Fruit fly (Drosophila melanogaster): Measurements from ENCODE around the gene CG33303.

Gene CG33303

dm6 chr2L:10333091-10333991 is 42.2 kb downstream of the CG33303 start, which contains the start of gene GATAd (continued):
- no peak for TF ChIP-seq Ssrp (tag; optimal IDR thresholded peaks at IDR 0.05)
- TF ChIP-seq Scr (GFP tag; IDR thresholded peaks at IDR 0.05; ENCODE audit: partially characterized antibody) = peak; percentile 37
- TF ChIP-seq al (GFP tag; IDR thresholded peaks at IDR 0.05) = no peak
- no peak for TF ChIP-seq CG18764 (GFP tag; optimal IDR thresholded peaks at IDR 0.05)
- TF ChIP-seq Opbp (GFP tag; IDR thresholded peaks at IDR 0.05; ENCODE audit: partially characterized antibody) = no peak
- TF ChIP-seq CG12391 (tag; optimal IDR thresholded peaks at IDR 0.05) = peak; percentile 29
- no peak for TF ChIP-seq CG34224 (GFP tag; IDR thresholded peaks at IDR 0.05; ENCODE audit: partially characterized antibody)
- no peak for TF ChIP-seq yki (optimal IDR thresholded peaks at IDR 0.05)
- no peak for TF ChIP-seq HLH3B (GFP tag; IDR thresholded peaks at IDR 0.05)
- no peak for TF ChIP-seq CG4707 (GFP tag; optimal IDR thresholded peaks at IDR 0.05)
- TF ChIP-seq D (optimal IDR thresholded peaks at IDR 0.05) = no peak
- TF ChIP-seq D (GFP tag; optimal IDR thresholded peaks at IDR 0.05) = no peak
- TF ChIP-seq CG7786 (GFP tag; optimal IDR thresholded peaks at IDR 0.05) = no peak
- no peak for TF ChIP-seq Taf1 (GFP tag; IDR thresholded peaks at IDR 0.05)
- TF ChIP-seq CG6854 (GFP tag; optimal IDR thresholded peaks at IDR 0.05) = no peak
- no peak for TF ChIP-seq sim (GFP tag; IDR thresholded peaks at IDR 0.05)
- no peak for TF ChIP-seq CG6175 (GFP tag; IDR thresholded peaks at IDR 0.05)
- TF ChIP-seq CG31224 (GFP tag; IDR thresholded peaks at IDR 0.05) = no peak
- TF ChIP-seq cg (GFP tag; optimal IDR thresholded peaks at IDR 0.05) = no peak
- no peak for TF ChIP-seq repo (GFP tag; optimal IDR thresholded peaks at IDR 0.05)
- TF ChIP-seq Lpt (GFP tag; optimal IDR thresholded peaks at IDR 0.05) = no peak
- peak; percentile 33 for TF ChIP-seq Dp (GFP tag; optimal IDR thresholded peaks at IDR 0.05)
- peak; percentile 69; the same call in 1 of the 2 replicates for TF ChIP-seq vvl (GFP tag; IDR thresholded peaks at IDR 0.05)
- TF ChIP-seq CG16813 (GFP tag; IDR thresholded peaks at IDR 0.05; ENCODE audit: partially characterized antibody) = no peak
- no peak for TF ChIP-seq NfI (GFP tag; optimal IDR thresholded peaks at IDR 0.05)
- peak; percentile 6 for TF ChIP-seq CG10147 (GFP tag; optimal IDR thresholded peaks at IDR 0.05)
- TF ChIP-seq hbn (GFP tag; IDR thresholded peaks at IDR 0.05; ENCODE audit: partially characterized antibody) = no peak
- no peak for TF ChIP-seq peb (GFP tag; IDR thresholded peaks at IDR 0.05)
- TF ChIP-seq CG1603 (tag; optimal IDR thresholded peaks at IDR 0.05) = peak; percentile 94
- TF ChIP-seq zf30C (GFP tag; optimal IDR thresholded peaks at IDR 0.05) = no peak
- TF ChIP-seq Sry-β (GFP tag; optimal IDR thresholded peaks at IDR 0.05) = peak; percentile 87
- TF ChIP-seq trem (tag; optimal IDR thresholded peaks at IDR 0.05) = peak; percentile 52
- TF ChIP-seq ro (GFP tag; IDR thresholded peaks at IDR 0.05) = no peak
- no peak for TF ChIP-seq mld (GFP tag; IDR thresholded peaks at IDR 0.05; ENCODE audit: partially characterized antibody)
- TF ChIP-seq kay (GFP tag; optimal IDR thresholded peaks at IDR 0.05) = peak; percentile 87
- TF ChIP-seq phol (tag; optimal IDR thresholded peaks at IDR 0.05) = peak; percentile 13
- no peak for TF ChIP-seq CG2889 (GFP tag; IDR thresholded peaks at IDR 0.05)
- peak; percentile 67 for TF ChIP-seq sens (GFP tag)
- peak; percentile 62 for TF ChIP-seq pzg (GFP tag; optimal IDR thresholded peaks at IDR 0.05)
- peak; percentile 21 for TF ChIP-seq CG13424 (tag; optimal IDR thresholded peaks at IDR 0.05)
- TF ChIP-seq wek (GFP tag; optimal IDR thresholded peaks at IDR 0.05) = peak; percentile 5
- no peak for TF ChIP-seq CG12155 (GFP tag; optimal IDR thresholded peaks at IDR 0.05)
- no peak for TF ChIP-seq zfh1 (GFP tag; IDR thresholded peaks at IDR 0.05)
- peak; percentile 28 for TF ChIP-seq CG12299 (tag; optimal IDR thresholded peaks at IDR 0.05)
- peak; percentile 34 for TF ChIP-seq stwl (tag; optimal IDR thresholded peaks at IDR 0.05)
- TF ChIP-seq Dref (GFP tag; IDR thresholded peaks at IDR 0.05) = peak; percentile 62
- peak; percentile 20; the same call in 1 of the 2 replicates for TF ChIP-seq inv (GFP tag; IDR thresholded peaks at IDR 0.05; ENCODE audit: partially characterized antibody)

All from whole organism, embryonic.